Fruit fly (Drosophila melanogaster) whole organism, pupa: Measurements from ENCODE around the gene CG9775.

Experiments used
- CG10348 ChIP-seq: fragments of 200-800 bp; sonication (Bioruptor generic); IDR thresholded peaks from 2 replicates; pipeline ENCODE4 v1.3.6; 2022; ENCODE audit warnings: missing biosample characterization, missing genetic modification characterization
- CG12605 ChIP-seq: fragments of 200-800 bp; sonication (Bioruptor generic); IDR thresholded peaks from 2 replicates; pipeline ENCODE4 v1.3.6; 2022; ENCODE audit warnings: missing biosample characterization, missing genetic modification characterization
- CG13204 ChIP-seq: fragments of 200-800 bp; sonication (Bioruptor generic); optimal IDR thresholded peaks from 2 replicates; lab custom pipeline; 2018; ENCODE audit warnings: missing biosample characterization, mild to moderate bottlenecking, missing genetic modification characterization, moderate library complexity
- CG14655 ChIP-seq: fragments of 200-800 bp; sonication (Bioruptor generic); optimal IDR thresholded peaks from 3 replicates; lab custom pipeline; 2017; ENCODE audit warnings: mild to moderate bottlenecking, missing biosample characterization, missing genetic modification reagents, missing genetic modification characterization
- CG15710 ChIP-seq: fragments of 200-800 bp; sonication (Bioruptor generic); optimal IDR thresholded peaks from 2 replicates; lab custom pipeline; 2018; ENCODE audit warnings: missing biosample characterization, mild to moderate bottlenecking, missing genetic modification characterization, moderate library complexity
- CG17806 ChIP-seq: fragments of 200-800 bp; sonication (Bioruptor generic); optimal IDR thresholded peaks from 2 replicates; lab custom pipeline; 2018; ENCODE audit warnings: missing biosample characterization, mild to moderate bottlenecking, missing genetic modification characterization, moderate library complexity
- CG32121 ChIP-seq: fragments of 200-800 bp; sonication (Bioruptor generic); IDR thresholded peaks from 2 replicates; pipeline ENCODE4 v1.3.6; 2022; ENCODE audit warnings: missing biosample characterization, missing genetic modification characterization
- CG34367 ChIP-seq: fragments of 200-800 bp; sonication (Bioruptor generic); optimal IDR thresholded peaks from 2 replicates; lab custom pipeline; 2018; ENCODE audit warnings: missing biosample characterization, mild to moderate bottlenecking, missing genetic modification characterization
- CG4496 ChIP-seq: fragments of 200-800 bp; sonication (Bioruptor generic); IDR thresholded peaks from 3 replicates; pipeline ENCODE4 v1.3.6; 2022; ENCODE audit warnings: missing biosample characterization, missing genetic modification characterization
- CG8159 ChIP-seq: fragments of 200-800 bp; sonication (Bioruptor generic); optimal IDR thresholded peaks from 3 replicates; lab custom pipeline; 2018; ENCODE audit warnings: missing biosample characterization, mild to moderate bottlenecking, missing genetic modification characterization, moderate library complexity
- CG8301 ChIP-seq: fragments of 200-800 bp; sonication (Bioruptor generic); optimal IDR thresholded peaks from 2 replicates; lab custom pipeline; 2018; ENCODE audit warnings: missing biosample characterization, mild to moderate bottlenecking, missing genetic modification characterization
- CG9948 ChIP-seq: fragments of 200-800 bp; sonication (Bioruptor generic); optimal IDR thresholded peaks from 2 replicates; lab custom pipeline; 2018; ENCODE audit warnings: missing biosample characterization, mild to moderate bottlenecking, missing genetic modification characterization, moderate library complexity
- D1 ChIP-seq: fragments of 200-800 bp; sonication (Bioruptor generic); optimal IDR thresholded peaks from 2 replicates; lab custom pipeline; 2018; ENCODE audit warnings: missing biosample characterization, mild to moderate bottlenecking, missing genetic modification characterization, moderate library complexity
- EcR ChIP-seq: fragments of 200-800 bp; sonication (Bioruptor generic); optimal IDR thresholded peaks from 3 replicates; lab custom pipeline; 2019; ENCODE audit warnings: missing biosample characterization, missing genetic modification characterization, mild to moderate bottlenecking, moderate library complexity, missing genetic modification reagents
- Ets98B ChIP-seq: fragments of 200-800 bp; sonication (Bioruptor generic); IDR thresholded peaks from 2 replicates; pipeline ENCODE4 v1.3.6; 2022; ENCODE audit warnings: missing biosample characterization, missing genetic modification characterization
- Pif1A ChIP-seq: fragments of 200-800 bp; sonication (Bioruptor generic); optimal IDR thresholded peaks from 3 replicates; lab custom pipeline; 2016; ENCODE audit warnings: missing biosample characterization, missing genetic modification characterization
- Pif1B ChIP-seq: fragments of 200-800 bp; sonication (Bioruptor generic); optimal IDR thresholded peaks from 3 replicates; lab custom pipeline; 2016; ENCODE audit warnings: missing biosample characterization, missing genetic modification characterization
- Snoo ChIP-seq: fragments of 200-800 bp; sonication (Bioruptor generic); optimal IDR thresholded peaks from 3 replicates; lab custom pipeline; 2017; ENCODE audit warnings: missing biosample characterization, mild to moderate bottlenecking, missing genetic modification characterization, inconsistent platforms
- fd96Ca ChIP-seq: fragments of 200-800 bp; sonication (Bioruptor generic); IDR thresholded peaks from 3 replicates; pipeline ENCODE4 v1.3.6; 2022; ENCODE audit warnings: missing biosample characterization, missing genetic modification characterization
- gl ChIP-seq: fragments of 200-800 bp; sonication (Bioruptor generic); optimal IDR thresholded peaks from 2 replicates; lab custom pipeline; 2018; ENCODE audit warnings: missing biosample characterization, mild to moderate bottlenecking, missing genetic modification characterization
- rn ChIP-seq: fragments of 200-800 bp; sonication (Bioruptor generic); IDR thresholded peaks from 2 replicates; pipeline ENCODE4 v1.3.6; 2022; ENCODE audit warnings: missing biosample characterization, missing genetic modification characterization

Gene CG9775

dm6 chr3R:4663068-4663467 is 21.4 kb upstream of the CG9775 start:
- peak; percentile 31 for TF ChIP-seq gl (tag; lab: Kevin White, UChicago)
- peak; percentile 46 for TF ChIP-seq CG15710
- peak; percentile 74 for TF ChIP-seq CG8159 (tag; lab: Kevin White, UChicago)
- peak; percentile 43; the same call in 1 of the 2 replicates for TF ChIP-seq rn (GFP tag; lab: Robert Waterston, UW)
- TF ChIP-seq Ets98B (GFP tag; lab: Robert Waterston, UW) = peak; percentile 69
- TF ChIP-seq CG34367 = peak; percentile 21
- peak; percentile 72 for TF ChIP-seq CG17806 (tag; lab: Kevin White, UChicago)
- TF ChIP-seq CG32121 = peak; percentile 83
- peak; percentile 79 for TF ChIP-seq CG8301 (tag; lab: Kevin White, UChicago)
- no peak for TF ChIP-seq fd96Ca (GFP tag; lab: Robert Waterston, UW)
- peak; percentile 58 for TF ChIP-seq CG9948 (tag; lab: Kevin White, UChicago)
- TF ChIP-seq CG12605 (GFP tag; lab: Robert Waterston, UW) = peak; percentile 42; the same call in 1 of the 2 replicates
- TF ChIP-seq Pif1A (GFP tag; lab: Kevin White, UChicago) = peak; percentile 70
- peak; percentile 77 for TF ChIP-seq CG14655 (GFP tag; lab: Kevin White, UChicago)
- TF ChIP-seq D1 = peak; percentile 66
- TF ChIP-seq EcR (GFP tag; lab: Kevin White, UChicago) = no peak
- peak; percentile 24 for TF ChIP-seq Snoo
- no peak for TF ChIP-seq CG13204 (GFP tag; lab: Kevin White, UChicago)
- TF ChIP-seq Pif1B (GFP tag; lab: Kevin White, UChicago) = peak; percentile 37
- TF ChIP-seq CG4496 (GFP tag; lab: Robert Waterston, UW) = peak; percentile 88
- TF ChIP-seq CG10348 (GFP tag; lab: Robert Waterston, UW) = no peak

- TF ChIP-seq fd96Ca (GFP tag; lab: Robert Waterston, UW) (peak; percentile 37; the same call in 1 of the 3 replicates), Ets98B (GFP tag; lab: Robert Waterston, UW) (no peak), CG14655 (GFP tag; lab: Kevin White, UChicago) (no peak), gl (tag; lab: Kevin White, UChicago) (no peak), CG13204 (GFP tag; lab: Kevin White, UChicago) (no peak), CG15710 (no peak), CG32121 (peak; percentile 29; the same call in 1 of the 2 replicates), CG4496 (GFP tag; lab: Robert Waterston, UW) (no peak), EcR (GFP tag; lab: Kevin White, UChicago) (no peak), Pif1B (GFP tag; lab: Kevin White, UChicago) (no peak)
Measured at dm6 chr3R:4661640-4662039, 20.0 kb upstream of the CG9775 start.

- 0 out of 2 replicates have a peak, but pooled peaks have one; percentile 2 for TF ChIP-seq CG12605 (GFP tag; lab: Robert Waterston, UW)
- no peak for TF ChIP-seq D1
- TF ChIP-seq, all 21 proteins: peak for 1
Measured at dm6 chr3R:4659934-4660353, 18.3 kb upstream of the CG9775 start.

- no peak; the same call in 2 of the 3 replicates for TF ChIP-seq fd96Ca (GFP tag; lab: Robert Waterston, UW)
- peak; percentile 11 for TF ChIP-seq CG9948 (tag; lab: Kevin White, UChicago)
- TF ChIP-seq D1 = peak; percentile 63
- no peak for TF ChIP-seq CG17806 (tag; lab: Kevin White, UChicago)
- TF ChIP-seq Ets98B (GFP tag; lab: Robert Waterston, UW) = peak; percentile 65; the same call in 1 of the 2 replicates
- TF ChIP-seq CG34367 = no peak
- no peak for TF ChIP-seq CG13204 (GFP tag; lab: Kevin White, UChicago)
- peak; percentile 88 for TF ChIP-seq CG4496 (GFP tag; lab: Robert Waterston, UW)
- TF ChIP-seq CG12605 (GFP tag; lab: Robert Waterston, UW) = peak; percentile 71
- TF ChIP-seq Snoo = peak; percentile 45
- no peak for TF ChIP-seq rn (GFP tag; lab: Robert Waterston, UW)
- peak; percentile 32 for TF ChIP-seq CG15710
- peak; percentile 35 for TF ChIP-seq gl (tag; lab: Kevin White, UChicago)
- TF ChIP-seq Pif1B (GFP tag; lab: Kevin White, UChicago) = peak; percentile 27
- peak; percentile 11 for TF ChIP-seq Pif1A (GFP tag; lab: Kevin White, UChicago)
- TF ChIP-seq CG8301 (tag; lab: Kevin White, UChicago) = no peak
- no peak for TF ChIP-seq CG10348 (GFP tag; lab: Robert Waterston, UW)
- TF ChIP-seq CG14655 (GFP tag; lab: Kevin White, UChicago) = no peak
- peak; percentile 49 for TF ChIP-seq EcR (GFP tag; lab: Kevin White, UChicago)
- TF ChIP-seq CG8159 (tag; lab: Kevin White, UChicago) = peak; percentile 17
- TF ChIP-seq CG32121 = peak; percentile 56
Measured at dm6 chr3R:4658991-4659933, 17.6 kb upstream of the CG9775 start, which contains the start of gene smash. Gene smash, plus strand, starts transcription at chr3R:4659579.

- TF ChIP-seq CG8159 (tag; lab: Kevin White, UChicago) (no peak), CG15710 (peak; percentile 1), Pif1B (GFP tag; lab: Kevin White, UChicago) (peak; percentile 25), EcR (GFP tag; lab: Kevin White, UChicago) (peak; percentile 37), CG12605 (GFP tag; lab: Robert Waterston, UW) (peak; percentile 23; the same call in 1 of the 2 replicates)
Measured at dm6 chr3R:4654557-4655273, 13.1 kb upstream of the CG9775 start, which contains the start of gene spartin. Gene spartin, plus strand, starts transcription at chr3R:4654800.
